Fruit fly (Drosophila melanogaster) Kc167 (cell line): ENCODE results near the gene CG17721.

Experiments used
- Myc ChIP-seq: fragments of >200 bp; optimal IDR thresholded peaks from 2 replicates; lab custom pipeline; 2017; ENCODE audit warnings: missing external identifiers
- Sin3A ChIP-seq: fragments of >200 bp; optimal IDR thresholded peaks from 2 replicates; lab custom pipeline; 2018; ENCODE audit warnings: missing external identifiers
- h ChIP-seq: fragments of >200 bp; optimal IDR thresholded peaks from 3 replicates; lab custom pipeline; 2018; ENCODE audit warnings: missing external identifiers
- insv ChIP-seq: fragments of >200 bp; optimal IDR thresholded peaks from 3 replicates; lab custom pipeline; 2018; ENCODE audit warnings: missing external identifiers
- psq ChIP-seq: fragments of >200 bp; optimal IDR thresholded peaks from 2 replicates; lab custom pipeline; 2017; ENCODE audit warnings: missing external identifiers

DNA sequence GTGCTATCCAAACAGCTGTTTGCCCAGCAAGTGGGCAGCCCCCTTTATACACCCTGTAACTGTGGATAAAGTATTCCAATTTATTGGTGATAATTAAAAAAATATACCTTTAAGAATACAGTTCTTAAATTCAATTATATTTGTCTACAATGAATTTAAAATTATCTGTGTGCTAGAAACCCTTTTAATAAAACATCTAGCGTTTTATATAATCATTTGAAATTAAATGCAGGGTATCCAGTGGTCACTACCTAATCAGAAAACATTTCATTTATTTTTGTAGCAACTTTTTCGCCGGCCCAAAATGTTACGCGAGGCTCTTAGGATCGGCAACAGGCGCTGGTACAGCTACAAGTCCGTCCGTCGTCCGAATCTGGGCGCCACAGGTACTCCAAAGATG is 8.4 kb upstream of the CG17721 start, which contains the start of gene CG17726:
- no peak for TF ChIP-seq psq (lab: Kevin White, UChicago)
- TF ChIP-seq insv (lab: Kevin White, UChicago): no peak
- no peak for TF ChIP-seq h
- TF ChIP-seq Sin3A (lab: Kevin White, UChicago): no peak
- no peak for TF ChIP-seq Myc (lab: Kevin White, UChicago)
